Worm (Caenorhabditis elegans): ENCODE results near the gene ZC395.4.

Gene ZC395.4

DNA sequence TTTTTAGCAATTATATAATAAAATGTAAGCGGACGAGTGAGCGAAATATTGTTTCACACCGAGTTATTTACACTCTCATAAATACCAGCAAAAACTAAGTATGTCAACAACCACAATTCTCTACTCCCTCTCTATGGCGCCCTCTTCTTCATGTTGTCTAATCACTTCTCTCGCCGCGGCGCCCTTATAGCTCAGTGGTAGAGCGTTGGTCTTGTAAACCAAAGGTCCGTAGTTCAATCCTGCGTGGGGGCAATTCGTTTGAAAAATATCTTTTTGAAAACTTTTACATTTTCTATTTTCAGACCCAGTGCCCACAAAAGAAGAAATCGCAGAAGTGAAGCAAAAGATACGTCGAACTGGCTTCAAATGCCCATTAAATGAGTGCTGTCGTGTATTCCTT lies 35.8 kb downstream of the ZC395.4 start (continued):
- TF ChIP-seq ceh-20 (GFP tag; IDR thresholded peaks at IDR 0.05) (peak; percentile 68; the same call in 1 of the 2 replicates), duxl-1 (tag; optimal IDR thresholded peaks at IDR 0.05; ENCODE audit: poor library complexity) (peak; percentile 83), nhr-237 (tag; optimal IDR thresholded peaks at IDR 0.05) (no peak), dmd-9 (GFP tag; IDR thresholded peaks at IDR 0.05) (peak; percentile 77), ceh-32 (tag; optimal IDR thresholded peaks at IDR 0.05; ENCODE audit: poor library complexity) (no peak), lim-7 (GFP tag; IDR thresholded peaks at IDR 0.05) (peak; percentile 99), T20F7.1 (GFP tag; optimal IDR thresholded peaks at IDR 0.05) (no peak), D1046.2 (GFP tag; IDR thresholded peaks at IDR 0.05) (peak; percentile 91), skn-1 (tag; optimal IDR thresholded peaks at IDR 0.05) (no peak), Y105C5A.15 (GFP tag; IDR thresholded peaks at IDR 0.05) (peak; percentile 91), tag-97 (GFP tag; IDR thresholded peaks at IDR 0.05) (no peak), nhr-25 (tag; optimal IDR thresholded peaks at IDR 0.05; ENCODE audit: borderline replicate concordance, insufficient read depth) (no peak), hmg-1.1 (GFP tag; IDR thresholded peaks at IDR 0.05) (peak; percentile 92), fos-1 (tag; optimal IDR thresholded peaks at IDR 0.05) (no peak), unc-39 (tag; optimal IDR thresholded peaks at IDR 0.05) (no peak), egl-27 (tag; optimal IDR thresholded peaks at IDR 0.05) (no peak), fkh-10 (GFP tag; optimal IDR thresholded peaks at IDR 0.05) (peak; percentile 5), Y75B8A.6 (GFP tag; IDR thresholded peaks at IDR 0.05) (peak; percentile 83; the same call in 1 of the 2 replicates), spr-1 (tag; optimal IDR thresholded peaks at IDR 0.05) (peak; percentile 69), zip-2 (tag; optimal IDR thresholded peaks at IDR 0.05) (no peak), F37D6.2 (tag; optimal IDR thresholded peaks at IDR 0.05) (peak; percentile 18), ceh-44 (GFP tag; IDR thresholded peaks at IDR 0.05) (peak; percentile 78), vab-7 (GFP tag; IDR thresholded peaks at IDR 0.05) (peak; percentile 89), ZK337.2 (GFP tag; IDR thresholded peaks at IDR 0.05) (peak; percentile 84), cey-2 (tag; optimal IDR thresholded peaks at IDR 0.05; ENCODE audit: borderline replicate concordance, insufficient read depth) (no peak), nhr-42 (GFP tag; IDR thresholded peaks at IDR 0.05) (peak; percentile 75), nhr-76 (tag; optimal IDR thresholded peaks at IDR 0.05) (no peak), hif-1 (tag; optimal IDR thresholded peaks at IDR 0.05) (peak; percentile 15 to 62), zip-11 (GFP tag; IDR thresholded peaks at IDR 0.05) (peak; percentile 85; the same call in 1 of the 2 replicates), zfp-3 (GFP tag; conservative IDR thresholded peaks at IDR 0.05) (0 out of 2 replicates have a peak, but pooled peaks have one; percentile 40), egl-43 (GFP tag; IDR thresholded peaks at IDR 0.05) (peak; percentile 97), R02D3.7 (tag; optimal IDR thresholded peaks at IDR 0.05) (no peak), zfp-2 (tag; optimal IDR thresholded peaks at IDR 0.05) (no peak), mxl-2 (GFP tag; conservative IDR thresholded peaks at IDR 0.05) (peak; percentile 86), set-16 (GFP tag; IDR thresholded peaks at IDR 0.05) (no peak), aha-1 (tag) (peak; percentile 37), nhr-10 (tag; optimal IDR thresholded peaks at IDR 0.05) (no peak), mes-2 (tag; optimal IDR thresholded peaks at IDR 0.05; ENCODE audit: poor library complexity, severe bottlenecking) (peak; percentile 81), php-3 (GFP tag; IDR thresholded peaks at IDR 0.05) (peak; percentile 75), lin-39 (tag; optimal IDR thresholded peaks at IDR 0.05) (no peak), nhr-6 (tag; optimal IDR thresholded peaks at IDR 0.05) (no peak), F26F4.8 (GFP tag; conservative IDR thresholded peaks at IDR 0.05) (peak; percentile 98), daf-16 (GFP tag; optimal IDR thresholded peaks at IDR 0.05) (peak; percentile 57 to 83), daf-16 (tag; optimal IDR thresholded peaks at IDR 0.05) (peak; percentile 83), nhr-11 (tag; optimal IDR thresholded peaks at IDR 0.05) (peak; percentile 20), daf-12 (tag; optimal IDR thresholded peaks at IDR 0.05) (no peak), pqm-1 (tag; optimal IDR thresholded peaks at IDR 0.05) (no peak), madf-5 (GFP tag; IDR thresholded peaks at IDR 0.05) (peak; percentile 88 to 97), saeg-2 (GFP tag; IDR thresholded peaks at IDR 0.05) (0 out of 2 replicates have a peak, but pooled peaks have one; percentile 72), gei-8 (GFP tag; optimal IDR thresholded peaks at IDR 0.05) (peak; percentile 74), rbr-2 (tag; optimal IDR thresholded peaks at IDR 0.05) (peak; percentile 69)
